Worm (Caenorhabditis elegans) whole organism, L4 larva: ENCODE data around the gene zip-1.

Experiments used
- F37D6.2 ChIP-seq: sonication (generic microtip); optimal IDR thresholded peaks from 2 replicates; lab custom pipeline; 2016; ENCODE audit warnings: mild to moderate bottlenecking, missing genetic modification characterization, missing compliant biosample characterization
- F49E8.2 ChIP-seq: sonication (generic microtip); optimal IDR thresholded peaks from 2 replicates; lab custom pipeline; 2016; ENCODE audit warnings: missing compliant biosample characterization, mild to moderate bottlenecking, missing genetic modification characterization, borderline replicate concordance
- T20F7.1 ChIP-seq: fragments of 200-800 bp; sonication (Bioruptor generic); optimal IDR thresholded peaks from 2 replicates; lab custom pipeline; 2018; ENCODE audit warnings: mild to moderate bottlenecking, missing genetic modification characterization, missing compliant biosample characterization
- Y48G9A.11 ChIP-seq: fragments of 200-800 bp; sonication (Bioruptor generic); IDR thresholded peaks from 2 replicates; pipeline ENCODE4 v1.3.6; 2022; ENCODE audit warnings: missing genetic modification reagents, missing genetic modification characterization, missing compliant biosample characterization
- aha-1 ChIP-seq: fragments of 150-350 bp; peaks from one replicate; lab custom pipeline; 2014; ENCODE audit warnings: missing biosample characterization, missing genetic modification characterization
- ama-1 ChIP-seq: fragments of 150-350 bp; optimal IDR thresholded peaks from 2 replicates; lab custom pipeline; 2014; ENCODE audit warnings: inconsistent platforms, mixed read lengths
- ceh-20 ChIP-seq: fragments of 200-800 bp; sonication (Bioruptor generic); IDR thresholded peaks from 2 replicates; pipeline ENCODE4 v1.3.6; 2022; ENCODE audit warnings: missing genetic modification reagents, missing genetic modification characterization, missing compliant biosample characterization
- ces-1 ChIP-seq: fragments of 150-350 bp; sonication (generic microtip); optimal IDR thresholded peaks from 4 replicates; lab custom pipeline; 2014; ENCODE audit warnings: missing biosample characterization, missing genetic modification reagents, missing genetic modification characterization
- daf-16 ChIP-seq, 3 experiments: sonication (generic microtip); optimal IDR thresholded peaks; 2 replicates each; lab custom pipeline; 2016 to 2017; ENCODE audit warnings: missing genetic modification characterization in 3 of 3, missing genetic modification reagents in 3 of 3, mild to moderate bottlenecking in 2 of 3, missing compliant biosample characterization in 2 of 3, missing biosample characterization in 1 of 3, moderate library complexity in 1 of 3
- dve-1 ChIP-seq: sonication (generic microtip); optimal IDR thresholded peaks from 2 replicates; lab custom pipeline; 2017; ENCODE audit warnings: antibody characterized with exemption, mild to moderate bottlenecking, missing genetic modification characterization, missing compliant biosample characterization; ENCODE audit not compliant: insufficient read depth
- fos-1 ChIP-seq: fragments of 150-350 bp; optimal IDR thresholded peaks from 2 replicates; lab custom pipeline; 2014; ENCODE audit warnings: missing biosample characterization, missing genetic modification characterization
- hlh-11 ChIP-seq: fragments of 200-800 bp; sonication (Bioruptor generic); optimal IDR thresholded peaks from 2 replicates; lab custom pipeline; 2018; ENCODE audit warnings: mild to moderate bottlenecking, missing genetic modification characterization, missing compliant biosample characterization
- lin-13 ChIP-seq: fragments of 150-350 bp; optimal IDR thresholded peaks from 2 replicates; lab custom pipeline; 2014; ENCODE audit warnings: missing biosample characterization, missing genetic modification reagents, missing genetic modification characterization
- lin-39 ChIP-seq: fragments of 150-350 bp; optimal IDR thresholded peaks from 2 replicates; lab custom pipeline; 2014; ENCODE audit warnings: missing biosample characterization, missing genetic modification reagents, missing genetic modification characterization
- lir-3 ChIP-seq: sonication (generic microtip); optimal IDR thresholded peaks from 2 replicates; lab custom pipeline; 2016; ENCODE audit warnings: mild to moderate bottlenecking, missing genetic modification characterization, missing compliant biosample characterization
- lsy-2 ChIP-seq, 2 experiments: fragments of 150-350 bp in 1 of 2; sonication (generic microtip) in 1 of 2; optimal IDR thresholded peaks; 2 replicates each; lab custom pipeline; 2014 to 2017; ENCODE audit warnings: missing biosample characterization in 2 of 2, missing genetic modification characterization in 2 of 2
- madf-5 ChIP-seq, 2 experiments: fragments of 200-800 bp; sonication (Bioruptor generic); IDR thresholded peaks; 2 replicates each; pipeline ENCODE4 v1.3.6; 2022; ENCODE audit warnings: missing compliant biosample characterization in 2 of 2, missing genetic modification characterization in 2 of 2
- madf-9 ChIP-seq: fragments of 200-800 bp; sonication (Bioruptor generic); conservative IDR thresholded peaks from 2 replicates; pipeline ENCODE4 v1.3.6; 2022; ENCODE audit warnings: missing genetic modification reagents, missing genetic modification characterization, missing compliant biosample characterization
- mdl-1 ChIP-seq, 2 experiments: fragments of 150-350 bp in 1 of 2; sonication (generic microtip) in 1 of 2; optimal IDR thresholded peaks; 2 replicates each; lab custom pipeline; 2014 to 2017; ENCODE audit warnings: missing biosample characterization in 2 of 2, missing genetic modification characterization in 2 of 2
- mxl-2 ChIP-seq: fragments of 200-800 bp; sonication (Bioruptor generic); conservative IDR thresholded peaks from 2 replicates; pipeline ENCODE4 v1.3.6; 2022; ENCODE audit warnings: missing genetic modification reagents, missing genetic modification characterization, missing compliant biosample characterization
- nhr-111 ChIP-seq: fragments of 200-800 bp; sonication (Bioruptor generic); optimal IDR thresholded peaks from 2 replicates; lab custom pipeline; 2018; ENCODE audit warnings: mild to moderate bottlenecking, missing genetic modification characterization, missing compliant biosample characterization
- nhr-237 ChIP-seq: sonication (generic microtip); optimal IDR thresholded peaks from 2 replicates; lab custom pipeline; 2017; ENCODE audit warnings: missing biosample characterization, missing genetic modification characterization
- nhr-28 ChIP-seq: fragments of 150-350 bp; optimal IDR thresholded peaks from 2 replicates; lab custom pipeline; 2014; ENCODE audit warnings: missing biosample characterization, missing genetic modification characterization
- nhr-41 ChIP-seq: fragments of 200-800 bp; sonication (Bioruptor generic); IDR thresholded peaks from 2 replicates; pipeline ENCODE4 v1.3.6; 2022; ENCODE audit warnings: missing genetic modification reagents, missing genetic modification characterization, missing compliant biosample characterization
- pha-4 ChIP-seq, 2 experiments: fragments of 150-350 bp in 1 of 2; fragments of 200-800 bp in 1 of 2; sonication (Bioruptor generic) in 1 of 2; IDR thresholded peaks in 1 of 2; optimal IDR thresholded peaks in 1 of 2; 2 replicates each; pipeline versions ENCODE4 v1.3.6 to Lab custom; 2014 to 2022; ENCODE audit warnings: missing genetic modification characterization in 2 of 2, missing genetic modification reagents in 2 of 2, missing biosample characterization in 1 of 2, missing compliant biosample characterization in 1 of 2
- sdz-12 ChIP-seq: fragments of 200-800 bp; sonication (Bioruptor generic); optimal IDR thresholded peaks from 2 replicates; lab custom pipeline; 2018; ENCODE audit warnings: mild to moderate bottlenecking, missing genetic modification characterization, missing compliant biosample characterization
- skn-1 ChIP-seq: fragments of 150-350 bp; optimal IDR thresholded peaks from 2 replicates; lab custom pipeline; 2014; ENCODE audit warnings: missing biosample characterization, missing genetic modification characterization
- unc-130 ChIP-seq: sonication (generic microtip); optimal IDR thresholded peaks from 2 replicates; lab custom pipeline; 2016; ENCODE audit warnings: missing genetic modification reagents, missing genetic modification characterization, missing compliant biosample characterization
- unc-62 ChIP-seq, 3 experiments: fragments of 150-350 bp in 1 of 3; sonication (generic microtip); optimal IDR thresholded peaks in 2 of 3; peaks in 1 of 3; 1 replicate in 1 of 3; 2 replicates in 2 of 3; lab custom pipeline; 2014 to 2017; ENCODE audit warnings: missing biosample characterization in 3 of 3, missing genetic modification characterization in 3 of 3, missing genetic modification reagents in 3 of 3, missing genotype in 1 of 3
- zip-2 ChIP-seq: fragments of 150-350 bp; optimal IDR thresholded peaks from 2 replicates; lab custom pipeline; 2014; ENCODE audit warnings: missing biosample characterization, missing genetic modification characterization

zip-1 gene

DNA sequence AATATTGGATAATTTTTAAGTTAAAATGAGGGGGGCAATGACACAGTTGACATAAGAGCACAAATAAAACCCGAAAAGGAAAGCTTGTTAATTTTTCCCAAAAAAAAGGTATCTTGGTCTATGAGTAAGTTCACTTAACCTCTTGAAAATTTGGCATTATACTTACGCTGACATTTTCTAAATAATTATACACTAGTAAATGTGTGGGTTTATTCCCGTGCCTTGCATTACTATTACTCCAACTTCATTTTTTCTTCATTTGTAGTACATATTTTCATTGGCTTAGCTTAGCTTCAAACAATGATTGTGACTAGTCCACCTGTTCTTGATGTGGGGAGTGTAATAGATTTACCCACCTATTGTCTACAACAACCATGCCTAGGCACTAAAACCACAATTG, 25.7 kb downstream of the zip-1 start, which contains the start of gene Y75B8A.34:
Gene Y75B8A.34 (plus strand): TSS at position 301 of the 400 bp plus-strand sequence.
- TF ChIP-seq nhr-111 (GFP tag; lab: Kevin White, UChicago) (no peak), hlh-11 (tag; lab: Kevin White, UChicago) (no peak), ceh-20 (GFP tag; lab: Robert Waterston, UW) (no peak), F37D6.2 (tag; lab: Kevin White, UChicago) (no peak), nhr-28 (tag; lab: Kevin White, UChicago) (no peak), unc-62 (GFP tag; optimal IDR thresholded peaks at IDR 0.05 in 1 of 2; lab: Kevin White, UChicago) (no peak), unc-62 (tag; optimal IDR thresholded peaks at IDR 0.05; lab: Kevin White, UChicago) (no peak), Y48G9A.11 (GFP tag; lab: Robert Waterston, UW) (no peak), lin-13 (GFP tag; lab: Kevin White, UChicago) (no peak), mxl-2 (GFP tag; lab: Robert Waterston, UW) (no peak), zip-2 (no peak), unc-130 (GFP tag; lab: Kevin White, UChicago) (no peak), lsy-2 (tag; optimal IDR thresholded peaks at IDR 0.05; lab: Kevin White, UChicago) (no peak), fos-1 (tag; lab: Kevin White, UChicago) (no peak)

DNA sequence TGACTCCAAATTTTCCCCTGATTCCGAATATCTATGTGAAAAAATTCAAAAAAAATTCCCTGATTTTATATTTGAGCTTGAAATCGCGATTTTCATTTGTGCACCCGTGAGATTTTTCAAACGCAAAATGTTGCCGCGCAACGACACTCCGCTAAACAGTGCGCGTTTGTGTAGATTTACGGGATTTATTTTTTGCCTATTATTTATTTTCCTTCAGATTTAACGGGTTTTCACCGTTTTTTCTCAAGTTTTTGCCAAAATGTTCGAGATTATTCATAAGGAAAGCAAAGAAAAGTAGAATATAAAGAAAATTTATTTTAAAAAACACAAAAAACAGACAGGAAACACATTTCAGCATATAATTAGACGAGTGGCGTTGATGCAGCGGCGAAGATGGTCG, 29.4 kb downstream of the zip-1 start:
- TF ChIP-seq Y48G9A.11 (GFP tag; lab: Robert Waterston, UW): peak; percentile 79

DNA sequence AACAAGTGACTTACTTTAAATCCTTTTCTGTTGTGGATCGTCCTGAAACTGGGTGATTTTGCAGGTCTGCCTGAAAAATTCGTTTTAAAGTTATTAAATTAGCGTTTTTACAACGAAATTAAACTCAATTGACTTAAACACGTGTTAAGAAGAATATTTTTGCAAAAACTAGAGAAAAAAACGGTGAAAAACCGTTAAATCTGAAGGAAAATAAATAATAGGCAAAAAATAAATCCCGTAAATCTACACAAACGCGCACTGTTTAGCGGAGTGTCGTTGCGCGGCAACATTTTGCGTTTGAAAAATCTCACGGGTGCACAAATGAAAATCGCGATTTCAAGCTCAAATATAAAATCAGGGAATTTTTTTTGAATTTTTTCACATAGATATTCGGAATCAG, 30.0 kb downstream of the zip-1 start:
- TF ChIP-seq Y48G9A.11 (GFP tag; lab: Robert Waterston, UW): peak; percentile 83

DNA sequence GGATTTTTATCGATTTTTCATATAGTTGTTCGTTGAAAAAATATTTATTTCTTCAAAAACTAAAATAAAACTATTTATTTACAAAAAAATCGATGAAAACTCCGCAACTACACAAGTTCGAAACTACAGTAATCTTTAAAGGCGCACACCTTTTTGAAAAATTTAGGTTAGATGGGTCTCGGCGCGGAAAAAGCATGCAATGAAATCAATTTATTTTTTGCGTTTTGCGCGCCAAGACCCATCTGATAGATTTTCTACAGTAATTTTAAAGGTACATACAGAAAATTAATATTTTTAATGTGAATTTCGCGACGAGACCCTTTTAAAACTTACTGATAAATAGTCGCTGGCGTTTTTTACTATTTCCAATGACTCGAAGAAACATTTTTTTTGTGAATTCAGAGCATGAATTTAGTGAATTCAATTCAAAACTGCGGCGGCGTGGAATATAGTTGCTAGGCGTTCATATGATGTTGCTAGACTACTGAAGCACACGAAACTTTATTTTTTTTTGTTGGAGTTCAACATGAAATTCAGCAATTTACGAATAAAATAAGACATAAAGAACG, 33.5 kb downstream of the zip-1 start, which contains the start of gene Y75B8A.33:
Gene Y75B8A.33 (minus strand): TSS at position 385 of the 569 bp plus-strand sequence.
- TF ChIP-seq T20F7.1 (GFP tag; lab: Kevin White, UChicago): no peak
- TF ChIP-seq nhr-41 (GFP tag; lab: Robert Waterston, UW): no peak
- peak; percentile 32 for TF ChIP-seq dve-1
- TF ChIP-seq aha-1 (tag; lab: Kevin White, UChicago): peak; percentile 91
- no peak for TF ChIP-seq hlh-11 (tag; lab: Kevin White, UChicago)
- no peak for TF ChIP-seq unc-62 (GFP tag; optimal IDR thresholded peaks at IDR 0.05 in 1 of 2; lab: Kevin White, UChicago)
- no peak for TF ChIP-seq unc-62 (tag; optimal IDR thresholded peaks at IDR 0.05; lab: Kevin White, UChicago)
- no peak for TF ChIP-seq lin-39
- no peak for TF ChIP-seq lir-3
- no peak for TF ChIP-seq madf-5 (GFP tag; IDR thresholded peaks at IDR 0.05; lab: Robert Waterston, UW)
- TF ChIP-seq pha-4 (GFP tag; IDR thresholded peaks at IDR 0.05; lab: Robert Waterston, UW): no peak; the same call in 1 of the 2 replicates
- no peak for TF ChIP-seq pha-4 (tag; optimal IDR thresholded peaks at IDR 0.05; lab: Kevin White, UChicago)
- TF ChIP-seq lsy-2 (tag; optimal IDR thresholded peaks at IDR 0.05; lab: Kevin White, UChicago): peak in 1 of 2 experiments; percentile 32
- TF ChIP-seq nhr-28 (tag; lab: Kevin White, UChicago): no peak
- TF ChIP-seq mdl-1 (tag; optimal IDR thresholded peaks at IDR 0.05; lab: Kevin White, UChicago): no peak
- TF ChIP-seq nhr-111 (GFP tag; lab: Kevin White, UChicago): no peak
- TF ChIP-seq fos-1 (tag; lab: Kevin White, UChicago): no peak
- no peak for TF ChIP-seq ces-1 (GFP tag; lab: Kevin White, UChicago)
- TF ChIP-seq mxl-2 (GFP tag; lab: Robert Waterston, UW): no peak
- TF ChIP-seq ama-1 (lab: Kevin White, UChicago): peak; percentile 4
- no peak for TF ChIP-seq F49E8.2
- TF ChIP-seq nhr-237 (tag; lab: Kevin White, UChicago): no peak
- TF ChIP-seq skn-1 (tag; lab: Kevin White, UChicago): no peak
- no peak for TF ChIP-seq daf-16 (GFP tag; optimal IDR thresholded peaks at IDR 0.05; lab: Kevin White, UChicago)
- peak; percentile 19 for TF ChIP-seq daf-16 (tag; optimal IDR thresholded peaks at IDR 0.05; lab: Kevin White, UChicago)
- TF ChIP-seq madf-9 (GFP tag; lab: Robert Waterston, UW): no peak
- no peak for TF ChIP-seq sdz-12 (GFP tag; lab: Kevin White, UChicago)
- TF ChIP-seq Y48G9A.11 (GFP tag; lab: Robert Waterston, UW): peak; percentile 38; the same call in 1 of the 2 replicates
